Fruit fly (Drosophila melanogaster): Measurements from ENCODE around the gene stai.

DNA sequence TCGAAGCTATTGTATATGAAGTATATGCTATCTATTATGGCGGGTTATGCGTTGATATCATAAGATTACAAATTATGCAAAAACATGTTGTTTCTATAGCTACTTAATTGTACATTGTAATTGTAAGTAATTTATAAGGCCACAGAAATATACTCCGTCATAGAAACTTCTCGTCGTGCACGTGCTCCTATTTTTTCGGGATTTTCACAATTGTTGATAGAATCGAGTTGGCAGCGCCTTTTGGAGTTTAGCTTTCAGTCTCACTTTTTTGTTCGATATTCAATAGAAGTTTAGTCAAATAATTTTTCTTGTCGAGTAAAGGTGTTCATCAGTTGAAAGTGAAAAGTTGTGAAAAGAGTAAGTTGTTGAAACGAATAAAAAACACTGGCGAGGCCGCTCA is 18.0 kb downstream of the stai start, which contains the start of gene CG31642:
- TF ChIP-seq usp (GFP tag; optimal IDR thresholded peaks at IDR 0.05), result no peak
- TF ChIP-seq CG8478 (optimal IDR thresholded peaks at IDR 0.05), result no peak
- TF ChIP-seq psq (optimal IDR thresholded peaks at IDR 0.05), result no peak
- no peak for TF ChIP-seq pan (optimal IDR thresholded peaks at IDR 0.05)
- no peak for TF ChIP-seq Dll (optimal IDR thresholded peaks at IDR 0.05)
- TF ChIP-seq EcR (GFP tag; optimal IDR thresholded peaks at IDR 0.05), result no peak

All from whole organism.